Worm (Caenorhabditis elegans): Measurements from ENCODE around the gene tra-1.
"Not testable (repeated sequence)": the region's sequence is repeated elsewhere in the genome, so short reads cannot be mapped to it uniquely, and the experiment has no call there.

tra-1 gene

ce11 chrIII:11230581-11230980, 35.6 kb upstream of the tra-1 start:
- no peak for TF ChIP-seq sea-2 (GFP tag; IDR thresholded peaks at IDR 0.05)
- no peak for TF ChIP-seq T07F8.4 (tag; optimal IDR thresholded peaks at IDR 0.05)
- no peak for TF ChIP-seq ztf-22 (GFP tag; optimal IDR thresholded peaks at IDR 0.05)
- no peak for TF ChIP-seq dpff-1 (tag; optimal IDR thresholded peaks at IDR 0.05)
- no peak for TF ChIP-seq ztf-25 (GFP tag; IDR thresholded peaks at IDR 0.05)
- TF ChIP-seq tlf-1 (GFP tag; optimal IDR thresholded peaks at IDR 0.05), result no peak
- no peak for TF ChIP-seq rpc-1 (optimal IDR thresholded peaks at IDR 0.05)
- no peak for TF ChIP-seq rpc-1 (tag; optimal IDR thresholded peaks at IDR 0.05)
- no peak for TF ChIP-seq madf-6 (GFP tag; IDR thresholded peaks at IDR 0.05)
- no peak for TF ChIP-seq efl-1 (GFP tag; optimal IDR thresholded peaks at IDR 0.05)
- no peak for TF ChIP-seq die-1 (tag; optimal IDR thresholded peaks at IDR 0.05)
- no peak for TF ChIP-seq madf-10 (tag; optimal IDR thresholded peaks at IDR 0.05)
- TF ChIP-seq him-1 (tag; optimal IDR thresholded peaks at IDR 0.05), result no peak
- no peak for TF ChIP-seq lsy-27 (tag; optimal IDR thresholded peaks at IDR 0.05; ENCODE audit: borderline replicate concordance, insufficient read depth)
- TF ChIP-seq rcor-1 (GFP tag; IDR thresholded peaks at IDR 0.05), result no peak
- TF ChIP-seq lin-35 (GFP tag; optimal IDR thresholded peaks at IDR 0.05), result no peak
- no peak for TF ChIP-seq aptf-3 (GFP tag; IDR thresholded peaks at IDR 0.05)

ce11 chrIII:11227025-11227424, 32.0 kb upstream of the tra-1 start, which contains the start of gene tbx-37:
tbx-37 (minus strand) TSS chrIII:11227125.
- TF ChIP-seq ceh-100 (GFP tag; IDR thresholded peaks at IDR 0.05), result no peak
- no peak for TF ChIP-seq ztf-22 (GFP tag; optimal IDR thresholded peaks at IDR 0.05)
- no peak for TF ChIP-seq snpc-3.4 (tag; optimal IDR thresholded peaks at IDR 0.05)
- no peak for TF ChIP-seq B0336.3 (GFP tag; IDR thresholded peaks at IDR 0.05)
- TF ChIP-seq ztf-26 (tag; optimal IDR thresholded peaks at IDR 0.05), result no peak
- TF ChIP-seq F57C9.4 (tag; optimal IDR thresholded peaks at IDR 0.05), result no peak
- no peak for TF ChIP-seq hmg-1.2 (GFP tag; IDR thresholded peaks at IDR 0.05)
- no peak for TF ChIP-seq ZK185.1 (tag; optimal IDR thresholded peaks at IDR 0.05; ENCODE audit: poor library complexity, severe bottlenecking)
- TF ChIP-seq attf-3 (GFP tag; conservative IDR thresholded peaks at IDR 0.05), result no peak
- no peak for TF ChIP-seq C06A6.2 (GFP tag; conservative IDR thresholded peaks at IDR 0.05)
- TF ChIP-seq snpc-1.3 (tag; optimal IDR thresholded peaks at IDR 0.05; ENCODE audit: insufficient read depth), result no peak
- no peak for TF ChIP-seq lsy-27 (tag; optimal IDR thresholded peaks at IDR 0.05; ENCODE audit: borderline replicate concordance, insufficient read depth)
- TF ChIP-seq dpl-1 (GFP tag; optimal IDR thresholded peaks at IDR 0.05), result no peak
- TF ChIP-seq nhr-80 (tag; optimal IDR thresholded peaks at IDR 0.05), result no peak
- no peak for TF ChIP-seq F33H1.4 (GFP tag; IDR thresholded peaks at IDR 0.05)
- TF ChIP-seq F22D6.2 (tag; optimal IDR thresholded peaks at IDR 0.05), result no peak
- TF ChIP-seq ceh-27 (GFP tag; optimal IDR thresholded peaks at IDR 0.05), result no peak
- TF ChIP-seq B0019.2 (GFP tag; conservative IDR thresholded peaks at IDR 0.05), result no peak
- no peak for TF ChIP-seq attf-5 (GFP tag; optimal IDR thresholded peaks at IDR 0.05)

- not testable (repeated sequence) for TF ChIP-seq F10E7.11 (tag; optimal IDR thresholded peaks at IDR 0.05); B0019.2 (GFP tag; conservative IDR thresholded peaks at IDR 0.05); dpl-1 (GFP tag; optimal IDR thresholded peaks at IDR 0.05)
Observed at ce11 chrIII:11224006-11224405, 29.0 kb upstream of the tra-1 start, which contains the start of gene Y47D3A.13. Y47D3A.13 (minus strand) TSS chrIII:11224106.

Data from whole organism, young adult.